Worm (Caenorhabditis elegans): ENCODE data around the gene srj-13.

ce11 chrV:7451421-7451820, 49.0 kb downstream of the srj-13 start, which contains the start of gene try-11:
- TF ChIP-seq daf-12 (tag; optimal IDR thresholded peaks at IDR 0.05) = no peak
- TF ChIP-seq nhr-77 (tag; optimal IDR thresholded peaks at IDR 0.05) = no peak
- no peak for TF ChIP-seq elt-1 (tag; optimal IDR thresholded peaks at IDR 0.05)

Data from whole organism, L3 larva.